Worm (Caenorhabditis elegans) whole organism, L2 larva: ENCODE results near the gene F29A7.4.

ENCODE experiments used
- blmp-1 ChIP-seq: sonication (generic microtip); optimal IDR thresholded peaks from 2 replicates; lab custom pipeline; 2017; ENCODE audit warnings: missing genetic modification characterization, mild to moderate bottlenecking, missing compliant biosample characterization, antibody characterized with exemption, moderate library complexity; ENCODE audit not compliant: insufficient read depth
- zag-1 ChIP-seq: fragments of 150-350 bp; optimal IDR thresholded peaks from 2 replicates; lab custom pipeline; 2014; ENCODE audit warnings: missing biosample characterization, missing genetic modification characterization

DNA sequence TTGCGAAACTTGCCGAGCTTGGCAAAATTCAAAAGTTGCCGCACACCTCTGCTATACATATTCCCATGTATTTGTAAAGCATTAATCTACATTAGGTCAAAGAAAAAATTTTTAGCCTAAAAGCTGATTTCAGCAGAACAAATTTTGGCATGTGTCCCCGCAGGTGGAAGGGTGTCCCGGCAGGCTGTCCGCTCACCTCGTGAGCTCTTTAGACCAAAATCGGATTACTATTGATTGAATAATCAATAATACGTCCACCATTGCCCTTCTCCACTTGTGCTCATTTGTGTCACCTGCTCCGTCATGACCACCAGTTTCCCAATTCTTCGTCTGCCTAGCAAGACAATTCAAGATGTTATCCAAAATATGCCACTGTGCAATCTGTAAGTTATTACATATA, 8.7 kb downstream of the F29A7.4 start, which contains the start of gene fbxb-107:
- TF ChIP-seq blmp-1 (tag; lab: Kevin White, UChicago): no peak
- TF ChIP-seq zag-1: no peak
